Fruit fly (Drosophila melanogaster): ENCODE results near the gene CG33630.

Gene CG33630

DNA sequence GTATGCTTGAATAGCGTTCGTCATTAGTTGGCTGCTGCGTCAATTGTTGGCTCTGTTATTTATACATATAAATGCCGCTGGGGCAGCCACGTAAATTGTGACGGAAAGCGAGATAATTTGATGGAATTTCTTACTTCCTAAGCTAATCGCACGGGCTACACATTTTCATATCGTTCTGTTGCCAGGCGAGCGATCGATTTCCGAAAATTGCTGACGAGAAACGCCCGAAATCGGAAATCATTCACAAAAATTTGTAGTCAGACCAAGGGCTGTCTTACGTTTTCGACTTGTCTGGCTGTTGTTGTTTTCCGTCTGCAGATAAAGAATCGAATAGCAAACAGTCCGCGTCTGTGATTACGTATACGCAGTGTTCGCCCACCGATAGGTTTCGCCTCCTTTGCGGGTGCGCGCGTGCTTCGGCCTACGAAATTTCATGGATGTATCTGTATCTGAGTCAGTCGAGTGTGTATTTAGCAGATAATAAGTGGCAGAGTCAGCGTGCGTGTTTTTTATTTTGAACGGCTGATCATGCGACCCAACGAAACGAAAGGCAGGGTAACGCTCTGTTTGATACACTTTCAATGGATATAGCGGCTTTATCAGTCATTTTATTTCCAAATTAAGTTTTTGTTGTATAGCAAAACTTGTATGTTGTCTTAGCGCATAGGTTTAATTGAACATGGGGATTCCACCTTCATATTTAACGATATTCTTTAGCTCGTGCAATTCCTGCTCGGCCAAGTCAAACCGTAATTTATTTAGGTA lies 35.3 kb downstream of the CG33630 start (continued):
- TF ChIP-seq CG10462 (GFP tag; optimal IDR thresholded peaks at IDR 0.05) (peak; percentile 13), Asciz (GFP tag; optimal IDR thresholded peaks at IDR 0.05) (peak; percentile 55), CG17328 (GFP tag; IDR thresholded peaks at IDR 0.05) (peak; percentile 56; the same call in 1 of the 2 replicates), oc (tag; optimal IDR thresholded peaks at IDR 0.05) (peak; percentile 58), sob (GFP tag; IDR thresholded peaks at IDR 0.05) (peak; percentile 64), vfl (GFP tag; optimal IDR thresholded peaks at IDR 0.05) (peak; percentile 53), Pdp1 (GFP tag; optimal IDR thresholded peaks at IDR 0.05) (peak; percentile 61 to 87), CG31388 (GFP tag; optimal IDR thresholded peaks at IDR 0.05) (no peak), nerfin-1 (tag; optimal IDR thresholded peaks at IDR 0.05) (peak; percentile 24), ssp (GFP tag; IDR thresholded peaks at IDR 0.05) (no peak), Lpt (GFP tag; optimal IDR thresholded peaks at IDR 0.05) (no peak), D19A (tag; optimal IDR thresholded peaks at IDR 0.05) (peak; percentile 93), gem (tag; optimal IDR thresholded peaks at IDR 0.05) (peak; percentile 83), chm (GFP tag; IDR thresholded peaks at IDR 0.05) (peak; percentile 56; the same call in 1 of the 2 replicates), CG12299 (tag; optimal IDR thresholded peaks at IDR 0.05) (peak; percentile 32), CG7839 (tag; optimal IDR thresholded peaks at IDR 0.05) (peak; percentile 76), Atf3 (GFP tag; optimal IDR thresholded peaks at IDR 0.05) (peak; percentile 27), lmd (GFP tag; IDR thresholded peaks at IDR 0.05) (peak; percentile 68), Abd-B (GFP tag; optimal IDR thresholded peaks at IDR 0.05) (no peak), mld (GFP tag; IDR thresholded peaks at IDR 0.05; ENCODE audit: partially characterized antibody) (no peak), amos (GFP tag; IDR thresholded peaks at IDR 0.05; ENCODE audit: partially characterized antibody) (no peak; the same call in 1 of the 2 replicates), CG12942 (GFP tag; optimal IDR thresholded peaks at IDR 0.05) (peak; percentile 41), bigmax (GFP tag; optimal IDR thresholded peaks at IDR 0.05) (no peak), Hand (GFP tag; optimal IDR thresholded peaks at IDR 0.05) (peak; percentile 56), CG11723 (GFP tag; optimal IDR thresholded peaks at IDR 0.05) (no peak), CG13894 (tag; optimal IDR thresholded peaks at IDR 0.05) (peak; percentile 56), jing (GFP tag; optimal IDR thresholded peaks at IDR 0.05) (no peak), Antp (GFP tag; optimal IDR thresholded peaks at IDR 0.05) (peak; percentile 77), CG1529 (GFP tag; optimal IDR thresholded peaks at IDR 0.05) (peak; percentile 37), Eip74EF (GFP tag; optimal IDR thresholded peaks at IDR 0.05) (peak in 1 of 2 experiments; percentile 80), CG2129 (GFP tag; IDR thresholded peaks at IDR 0.05; ENCODE audit: partially characterized antibody) (no peak), CG4328 (GFP tag; optimal IDR thresholded peaks at IDR 0.05) (peak; percentile 57), CG13624 (GFP tag; optimal IDR thresholded peaks at IDR 0.05) (peak; percentile 67), croc (GFP tag; conservative IDR thresholded peaks at IDR 0.05) (no peak), h (optimal IDR thresholded peaks at IDR 0.05) (no peak), Bgb (GFP tag; IDR thresholded peaks at IDR 0.05; ENCODE audit: partially characterized antibody) (no peak), Atf6 (GFP tag; IDR thresholded peaks at IDR 0.05) (peak; percentile 64; the same call in 1 of the 2 replicates), psq (GFP tag; optimal IDR thresholded peaks at IDR 0.05) (no peak), gsb (GFP tag; IDR thresholded peaks at IDR 0.05) (peak; percentile 55; the same call in 1 of the 2 replicates), CG30431 (GFP tag; optimal IDR thresholded peaks at IDR 0.05) (peak; percentile 45), CG2875 (GFP tag; optimal IDR thresholded peaks at IDR 0.05) (peak; percentile 5), ro (GFP tag; IDR thresholded peaks at IDR 0.05) (no peak), disco-r (GFP tag; optimal IDR thresholded peaks at IDR 0.05) (peak; percentile 24), Sry-β (GFP tag; optimal IDR thresholded peaks at IDR 0.05) (no peak), Dip2 (GFP tag; IDR thresholded peaks at IDR 0.05) (no peak), HLHmδ (GFP tag; optimal IDR thresholded peaks at IDR 0.05) (peak; percentile 30), HLH4C (GFP tag; IDR thresholded peaks at IDR 0.05; ENCODE audit: partially characterized antibody) (no peak), otp (GFP tag; IDR thresholded peaks at IDR 0.05) (no peak), zfh2 (GFP tag; optimal IDR thresholded peaks at IDR 0.05) (peak; percentile 64)

All from whole organism, embryonic.